Fruit fly (Drosophila melanogaster) whole organism: ENCODE data around the gene Mst27D.

Experiments used
- CG8478 ChIP-seq: fragments of >200 bp; optimal IDR thresholded peaks from 2 replicates; lab custom pipeline; 2018; ENCODE audit warnings: inconsistent platforms
- Dll ChIP-seq: fragments of >200 bp; optimal IDR thresholded peaks from 2 replicates; lab custom pipeline; 2017
- pan ChIP-seq: fragments of >200 bp; optimal IDR thresholded peaks from 2 replicates; lab custom pipeline; 2017
- usp ChIP-seq: fragments of >200 bp; optimal IDR thresholded peaks from 2 replicates; lab custom pipeline; 2017; ENCODE audit warnings: missing biosample characterization, missing genetic modification characterization, mixed read lengths

DNA sequence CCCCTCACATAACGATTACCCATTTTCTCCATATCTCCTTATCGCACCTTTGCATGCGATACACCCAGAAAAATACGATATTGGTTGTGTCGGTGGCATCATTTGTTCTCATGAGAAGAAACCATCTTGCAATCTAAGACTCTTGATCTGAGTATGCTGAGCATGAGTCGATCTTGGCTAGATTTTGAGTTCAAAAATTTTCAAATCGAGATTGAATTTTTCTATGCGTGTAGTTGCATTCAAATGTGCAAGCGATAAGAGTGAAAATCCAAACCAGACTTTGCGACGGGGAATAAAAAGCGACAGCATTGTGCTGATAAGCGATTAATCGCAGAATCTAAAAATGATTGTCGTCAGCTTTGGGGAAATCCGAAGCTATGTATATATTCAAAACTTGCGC lies 20.7 kb upstream of the Mst27D start:
- TF ChIP-seq pan, result no peak
- no peak for TF ChIP-seq CG8478 (lab: Kevin White, UChicago)
- TF ChIP-seq Dll, result no peak
- TF ChIP-seq usp (GFP tag; lab: Kevin White, UChicago), result no peak
